Fruit fly (Drosophila melanogaster) whole organism, embryonic: ENCODE results near the gene shv.

Source experiments
- Abd-B ChIP-seq: fragments of 200-800 bp; sonication (Bioruptor generic); optimal IDR thresholded peaks from 2 replicates; lab custom pipeline; 2018; ENCODE audit warnings: missing biosample characterization, mild to moderate bottlenecking, missing genetic modification characterization, moderate library complexity
- Ada2b ChIP-seq: fragments of 200-800 bp; sonication (Bioruptor generic); IDR thresholded peaks from 2 replicates; pipeline ENCODE4 v1.3.6; 2022; ENCODE audit warnings: missing biosample characterization, missing genetic modification characterization
- B-H1 ChIP-seq: fragments of 200-800 bp; sonication (Bioruptor generic); IDR thresholded peaks from 3 replicates; pipeline ENCODE4 v1.3.6; 2022; ENCODE audit warnings: missing biosample characterization, missing genetic modification characterization
- BtbVII ChIP-seq: fragments of 200-800 bp; sonication (Bioruptor generic); optimal IDR thresholded peaks from 3 replicates; lab custom pipeline; 2017; ENCODE audit warnings: missing biosample characterization, mild to moderate bottlenecking, missing genetic modification characterization
- CG10209 ChIP-seq: fragments of 200-800 bp; sonication (Bioruptor generic); optimal IDR thresholded peaks from 3 replicates; lab custom pipeline; 2017; ENCODE audit warnings: missing biosample characterization, mild to moderate bottlenecking, missing genetic modification characterization, missing genetic modification reagents
- CG15269 ChIP-seq: fragments of 200-800 bp; sonication (Bioruptor generic); optimal IDR thresholded peaks from 2 replicates; lab custom pipeline; 2018; ENCODE audit warnings: missing biosample characterization, mild to moderate bottlenecking, missing genetic modification characterization, moderate library complexity
- CG2116 ChIP-seq: fragments of 200-800 bp; sonication (Bioruptor generic); optimal IDR thresholded peaks from 3 replicates; lab custom pipeline; 2018; ENCODE audit warnings: missing biosample characterization, mild to moderate bottlenecking, missing genetic modification characterization
- CG30431 ChIP-seq: fragments of 200-800 bp; sonication (Bioruptor generic); optimal IDR thresholded peaks from 2 replicates; lab custom pipeline; 2017; ENCODE audit warnings: missing biosample characterization, missing genetic modification characterization
- CG5953 ChIP-seq: fragments of 200-800 bp; sonication (Bioruptor generic); IDR thresholded peaks from 2 replicates; pipeline ENCODE4 v1.3.6; 2022; ENCODE audit warnings: missing biosample characterization, missing genetic modification characterization
- CG6791 ChIP-seq: fragments of 200-800 bp; sonication (Bioruptor generic); IDR thresholded peaks from 3 replicates; pipeline ENCODE4 v1.3.6; 2022; ENCODE audit warnings: missing biosample characterization, missing genetic modification characterization; ENCODE audit not compliant: partially characterized antibody
- CG7556 ChIP-seq: fragments of 200-800 bp; sonication (Bioruptor generic); optimal IDR thresholded peaks from 2 replicates; lab custom pipeline; 2017; ENCODE audit warnings: missing biosample characterization, mild to moderate bottlenecking, missing genetic modification characterization
- CG7928 ChIP-seq: fragments of 200-800 bp; sonication (Bioruptor generic); optimal IDR thresholded peaks from 2 replicates; lab custom pipeline; 2017; ENCODE audit warnings: missing biosample characterization, mild to moderate bottlenecking, missing genetic modification characterization
- CG7963 ChIP-seq: fragments of 200-800 bp; sonication (Bioruptor generic); IDR thresholded peaks from 3 replicates; pipeline ENCODE4 v1.3.6; 2022; ENCODE audit warnings: missing biosample characterization, missing genetic modification characterization; ENCODE audit not compliant: partially characterized antibody
- CrebB ChIP-seq: fragments of 200-800 bp; sonication (Bioruptor generic); optimal IDR thresholded peaks from 3 replicates; lab custom pipeline; 2018; ENCODE audit warnings: missing biosample characterization, mild to moderate bottlenecking, missing genetic modification characterization
- Dip3 ChIP-seq: fragments of 200-800 bp; sonication (Bioruptor generic); optimal IDR thresholded peaks from 3 replicates; lab custom pipeline; 2016; ENCODE audit warnings: missing biosample characterization, missing genetic modification characterization
- Dll ChIP-seq: fragments of 200-800 bp; sonication (Bioruptor generic); IDR thresholded peaks from 4 replicates; pipeline ENCODE4 v1.3.6; 2022; ENCODE audit warnings: missing biosample characterization, missing genetic modification characterization; ENCODE audit not compliant: partially characterized antibody
- Dref ChIP-seq: fragments of 200-800 bp; sonication (Bioruptor generic); IDR thresholded peaks from 2 replicates; pipeline ENCODE4 v1.3.6; 2022; ENCODE audit warnings: missing biosample characterization, missing genetic modification characterization
- Fer1 ChIP-seq: fragments of 200-800 bp; sonication (Bioruptor generic); optimal IDR thresholded peaks from 2 replicates; lab custom pipeline; 2017; ENCODE audit warnings: missing biosample characterization, mild to moderate bottlenecking, missing genetic modification characterization
- Lim3 ChIP-seq: fragments of 200-800 bp; sonication (Bioruptor generic); IDR thresholded peaks from 2 replicates; pipeline ENCODE4 v1.3.6; 2022; ENCODE audit warnings: missing biosample characterization, missing genetic modification characterization
- Lpt ChIP-seq: fragments of >200 bp; optimal IDR thresholded peaks from 2 replicates; lab custom pipeline; 2018; ENCODE audit warnings: missing biosample characterization, missing genetic modification characterization
- Med ChIP-seq: fragments of 200-800 bp; sonication (Bioruptor generic); peaks from one replicate; lab custom pipeline; 2016; ENCODE audit warnings: missing biosample characterization, missing genetic modification characterization, mild to moderate bottlenecking, inconsistent platforms, moderate library complexity
- Meics ChIP-seq: fragments of 200-800 bp; sonication (Bioruptor generic); optimal IDR thresholded peaks from 2 replicates; lab custom pipeline; 2017; ENCODE audit warnings: missing biosample characterization, mild to moderate bottlenecking, missing genetic modification characterization
- Neu2 ChIP-seq: fragments of 200-800 bp; sonication (Bioruptor generic); optimal IDR thresholded peaks from 3 replicates; lab custom pipeline; 2016; ENCODE audit warnings: missing biosample characterization, missing genetic modification characterization, borderline replicate concordance
- Oaz ChIP-seq: fragments of 200-800 bp; sonication (Bioruptor generic); IDR thresholded peaks from 2 replicates; pipeline ENCODE4 v1.3.6; 2022; ENCODE audit warnings: missing biosample characterization, missing genetic modification characterization
- Poxn ChIP-seq: fragments of 200-800 bp; sonication (Bioruptor generic); IDR thresholded peaks from 2 replicates; pipeline ENCODE4 v1.3.6; 2022; ENCODE audit warnings: missing biosample characterization, missing genetic modification characterization
- Sin3A ChIP-seq: fragments of >200 bp; optimal IDR thresholded peaks from 2 replicates; lab custom pipeline; 2018
- Taf1 ChIP-seq: fragments of 200-800 bp; sonication (Bioruptor generic); IDR thresholded peaks from 2 replicates; pipeline ENCODE4 v1.3.6; 2022; ENCODE audit warnings: missing biosample characterization, missing genetic modification characterization
- Tbp ChIP-seq: fragments of >200 bp; optimal IDR thresholded peaks from 2 replicates; lab custom pipeline; 2018; ENCODE audit warnings: missing biosample characterization, missing genetic modification characterization
- Vsx1 ChIP-seq: fragments of 200-800 bp; sonication (Bioruptor generic); optimal IDR thresholded peaks from 2 replicates; lab custom pipeline; 2017; ENCODE audit warnings: missing biosample characterization, mild to moderate bottlenecking, missing genetic modification characterization, missing genetic modification reagents
- dysf ChIP-seq: fragments of 200-800 bp; sonication (Bioruptor generic); IDR thresholded peaks from 3 replicates; pipeline ENCODE4 v1.3.6; 2022; ENCODE audit warnings: missing biosample characterization, missing genetic modification characterization
- emc ChIP-seq: fragments of 200-800 bp; sonication (Bioruptor generic); optimal IDR thresholded peaks from 2 replicates; lab custom pipeline; 2016; ENCODE audit warnings: missing biosample characterization, missing genetic modification characterization
- eve ChIP-seq, 2 experiments: fragments of >200 bp; optimal IDR thresholded peaks; 2 replicates each; lab custom pipeline; 2017; ENCODE audit warnings: missing biosample characterization in 2 of 2, missing genetic modification characterization in 2 of 2
- gcm ChIP-seq: fragments of 200-800 bp; sonication (Bioruptor generic); optimal IDR thresholded peaks from 2 replicates; lab custom pipeline; 2019; ENCODE audit warnings: missing biosample characterization, mild to moderate bottlenecking, missing genetic modification characterization, moderate library complexity
- gsb ChIP-seq: fragments of 200-800 bp; sonication (Bioruptor generic); IDR thresholded peaks from 2 replicates; pipeline ENCODE4 v1.3.6; 2022; ENCODE audit warnings: missing biosample characterization, missing genetic modification characterization
- kni ChIP-seq: fragments of 200-800 bp; sonication (Bioruptor generic); optimal IDR thresholded peaks from 3 replicates; lab custom pipeline; 2017; ENCODE audit warnings: mild to moderate bottlenecking, missing biosample characterization, missing genetic modification reagents, missing genetic modification characterization
- lmd ChIP-seq: fragments of 200-800 bp; sonication (Bioruptor generic); IDR thresholded peaks from 2 replicates; pipeline ENCODE4 v1.3.6; 2022; ENCODE audit warnings: missing biosample characterization, missing genetic modification characterization
- lola ChIP-seq, 3 experiments: fragments of >200 bp in 2 of 3; fragments of 200-800 bp in 1 of 3; sonication (Bioruptor generic) in 1 of 3; optimal IDR thresholded peaks; 2 replicates each; lab custom pipeline; 2017 to 2019; ENCODE audit warnings: missing biosample characterization in 3 of 3, missing genetic modification characterization in 3 of 3, mild to moderate bottlenecking in 1 of 3, moderate library complexity in 1 of 3
- maf-S ChIP-seq: fragments of 200-800 bp; sonication (Bioruptor generic); optimal IDR thresholded peaks from 2 replicates; lab custom pipeline; 2016; ENCODE audit warnings: missing biosample characterization, missing genetic modification characterization
- nom ChIP-seq: fragments of 200-800 bp; sonication (Bioruptor generic); optimal IDR thresholded peaks from 2 replicates; lab custom pipeline; 2017; ENCODE audit warnings: missing biosample characterization, missing genetic modification characterization, mild to moderate bottlenecking, moderate library complexity, missing genetic modification reagents
- odd ChIP-seq: fragments of 200-800 bp; sonication (Bioruptor generic); optimal IDR thresholded peaks from 2 replicates; lab custom pipeline; 2017; ENCODE audit warnings: missing biosample characterization, mild to moderate bottlenecking, missing genetic modification characterization
- onecut ChIP-seq: fragments of 200-800 bp; sonication (Bioruptor generic); IDR thresholded peaks from 2 replicates; pipeline ENCODE4 v1.3.6; 2022; ENCODE audit warnings: missing biosample characterization, missing genetic modification characterization
- pros ChIP-seq: fragments of 200-800 bp; sonication (Bioruptor generic); optimal IDR thresholded peaks from 3 replicates; lab custom pipeline; 2019; ENCODE audit warnings: missing biosample characterization, mild to moderate bottlenecking, missing genetic modification characterization, moderate library complexity
- sc ChIP-seq, 3 experiments: fragments of >200 bp in 2 of 3; fragments of 200-800 bp in 1 of 3; sonication (Bioruptor generic) in 1 of 3; optimal IDR thresholded peaks; 2 replicates in 2 of 3; 3 replicates in 1 of 3; lab custom pipeline; 2017; ENCODE audit warnings: mild to moderate bottlenecking in 1 of 3, missing biosample characterization in 1 of 3, missing genetic modification characterization in 1 of 3, missing genetic modification reagents in 1 of 3
- scrt ChIP-seq: fragments of 200-800 bp; sonication (Bioruptor generic); optimal IDR thresholded peaks from 2 replicates; lab custom pipeline; 2018; ENCODE audit warnings: missing biosample characterization, mild to moderate bottlenecking, missing genetic modification characterization, moderate library complexity
- slp2 ChIP-seq: fragments of 200-800 bp; sonication (Bioruptor generic); optimal IDR thresholded peaks from 2 replicates; lab custom pipeline; 2016; ENCODE audit warnings: missing biosample characterization, missing genetic modification characterization
- stwl ChIP-seq: fragments of 200-800 bp; sonication (Bioruptor generic); optimal IDR thresholded peaks from 3 replicates; lab custom pipeline; 2018; ENCODE audit warnings: missing biosample characterization, mild to moderate bottlenecking, missing genetic modification characterization, moderate library complexity
- sug ChIP-seq: fragments of 200-800 bp; optimal IDR thresholded peaks from 2 replicates; lab custom pipeline; 2019; ENCODE audit warnings: missing biosample characterization, mild to moderate bottlenecking, missing genetic modification characterization, moderate library complexity
- trh ChIP-seq: fragments of 200-800 bp; sonication (Bioruptor generic); optimal IDR thresholded peaks from 2 replicates; lab custom pipeline; 2016; ENCODE audit warnings: missing biosample characterization, missing genetic modification characterization
- usp ChIP-seq: fragments of >200 bp; optimal IDR thresholded peaks from 2 replicates; lab custom pipeline; 2017; ENCODE audit warnings: missing biosample characterization, missing genetic modification characterization
- wdn ChIP-seq: fragments of 200-800 bp; sonication (Bioruptor generic); IDR thresholded peaks from 2 replicates; pipeline ENCODE4 v1.3.6; 2022; ENCODE audit warnings: missing biosample characterization, missing genetic modification characterization
- z ChIP-seq: fragments of 200-800 bp; sonication (Bioruptor generic); IDR thresholded peaks from 3 replicates; pipeline ENCODE4 v1.3.6; 2022; ENCODE audit warnings: missing biosample characterization, missing genetic modification characterization

The shv gene

dm6 chr2L:435311-435806, 17.5 kb upstream of the shv start (continued):
- no peak for TF ChIP-seq Oaz (GFP tag; lab: Robert Waterston, UW)
- no peak for TF ChIP-seq Tbp (GFP tag; lab: Kevin White, UChicago)
- no peak for TF ChIP-seq CG30431 (GFP tag; lab: Kevin White, UChicago)
- no peak for TF ChIP-seq slp2 (GFP tag; lab: Kevin White, UChicago)
- no peak for TF ChIP-seq CG7556
- no peak for TF ChIP-seq kni
- no peak for TF ChIP-seq lola (GFP tag; optimal IDR thresholded peaks at IDR 0.05; lab: Kevin White, UChicago)
- no peak for TF ChIP-seq CG7928 (GFP tag; lab: Kevin White, UChicago)
- peak; percentile 41 for TF ChIP-seq Med (GFP tag; lab: Kevin White, UChicago)
- TF ChIP-seq pros (GFP tag; lab: Kevin White, UChicago), result no peak
- no peak for TF ChIP-seq CG2116 (GFP tag; lab: Kevin White, UChicago)
- no peak for TF ChIP-seq Lim3 (GFP tag; lab: Robert Waterston, UW)
- TF ChIP-seq Sin3A (lab: Kevin White, UChicago), result no peak
- no peak for TF ChIP-seq usp (GFP tag; lab: Kevin White, UChicago)
- TF ChIP-seq Neu2 (GFP tag; lab: Kevin White, UChicago), result no peak
- TF ChIP-seq CG10209 (GFP tag; lab: Kevin White, UChicago), result peak; percentile 17
- TF ChIP-seq CG5953 (GFP tag; lab: Robert Waterston, UW), result 0 out of 2 replicates have a peak, but pooled peaks have one; percentile 10
- no peak for TF ChIP-seq maf-S
- no peak for TF ChIP-seq wdn
- no peak for TF ChIP-seq Dref (GFP tag; lab: Robert Waterston, UW)
- peak; percentile 35; the same call in 1 of the 3 replicates for TF ChIP-seq dysf (GFP tag; lab: Robert Waterston, UW)
- TF ChIP-seq Taf1, result no peak
- TF ChIP-seq Poxn (GFP tag; lab: Robert Waterston, UW), result no peak
- no peak for TF ChIP-seq CG15269
- no peak for TF ChIP-seq sug
- no peak for TF ChIP-seq gcm (GFP tag; lab: Kevin White, UChicago)
- TF ChIP-seq B-H1 (GFP tag; lab: Robert Waterston, UW), result no peak
- TF ChIP-seq onecut (GFP tag; lab: Robert Waterston, UW), result peak; percentile 51
- no peak for TF ChIP-seq Abd-B (GFP tag; lab: Kevin White, UChicago)
- no peak for TF ChIP-seq sc (optimal IDR thresholded peaks at IDR 0.05; lab: Kevin White, UChicago)
- TF ChIP-seq sc (GFP tag; optimal IDR thresholded peaks at IDR 0.05; lab: Kevin White, UChicago), result no peak
- no peak for TF ChIP-seq BtbVII
- no peak for TF ChIP-seq CG6791 (GFP tag; lab: Robert Waterston, UW)
- TF ChIP-seq stwl, result no peak
- TF ChIP-seq odd (GFP tag; lab: Kevin White, UChicago), result no peak
- TF ChIP-seq z, result no peak
- TF ChIP-seq scrt (GFP tag; lab: Kevin White, UChicago), result no peak
- no peak for TF ChIP-seq emc
- 0 out of 2 replicates have a peak, but pooled peaks have one; percentile 8 for TF ChIP-seq Ada2b (GFP tag; lab: Robert Waterston, UW)
- TF ChIP-seq Lpt (GFP tag; lab: Kevin White, UChicago), result no peak
- TF ChIP-seq Dip3 (GFP tag; lab: Kevin White, UChicago), result no peak
- no peak for TF ChIP-seq gsb (GFP tag; lab: Robert Waterston, UW)
- TF ChIP-seq Meics (GFP tag; lab: Kevin White, UChicago), result no peak
- TF ChIP-seq Dll, result no peak
- no peak for TF ChIP-seq eve (GFP tag; optimal IDR thresholded peaks at IDR 0.05; lab: Kevin White, UChicago)
- TF ChIP-seq CG7963 (GFP tag; lab: Robert Waterston, UW), result no peak
- no peak for TF ChIP-seq Vsx1 (GFP tag; lab: Kevin White, UChicago)
- no peak for TF ChIP-seq nom (GFP tag; lab: Kevin White, UChicago)
- no peak for TF ChIP-seq Fer1 (GFP tag; lab: Kevin White, UChicago)
- no peak for TF ChIP-seq CrebB (tag; lab: Kevin White, UChicago)
- TF ChIP-seq trh (GFP tag; lab: Kevin White, UChicago), result no peak
- TF ChIP-seq lmd (GFP tag; lab: Robert Waterston, UW), result no peak
